Fruit fly (Drosophila melanogaster): Measurements from ENCODE around the gene Past1.
A peak's percentile ranks its signal among the peaks of the same experiment; 100 is the strongest.

Past1 gene

dm6 chr3R:12712178-12713172, 15.4 kb downstream of the Past1 start, which contains the start of gene PolQ (continued):
- TF ChIP-seq CoRest (tag; optimal IDR thresholded peaks at IDR 0.05) (peak; percentile 18), CG1024 (GFP tag; IDR thresholded peaks at IDR 0.05) (peak; percentile 80), sens (GFP tag) (peak; percentile 53), CG10366 (GFP tag; IDR thresholded peaks at IDR 0.05) (peak; percentile 13; the same call in 1 of the 2 replicates), Dfd (GFP tag; optimal IDR thresholded peaks at IDR 0.05) (peak in 1 of 2 experiments; percentile 97), H2.0 (GFP tag; IDR thresholded peaks at IDR 0.05) (0 out of 2 replicates have a peak, but pooled peaks have one; percentile 14), CG14667 (GFP tag; IDR thresholded peaks at IDR 0.05) (peak; percentile 23; the same call in 1 of the 2 replicates), sisA (GFP tag; IDR thresholded peaks at IDR 0.05) (peak; percentile 60), CG14710 (tag; optimal IDR thresholded peaks at IDR 0.05) (peak; percentile 33), CG11093 (GFP tag; IDR thresholded peaks at IDR 0.05) (peak; percentile 46; the same call in 1 of the 3 replicates), tll (GFP tag; optimal IDR thresholded peaks at IDR 0.05) (peak in 1 of 2 experiments; percentile 86), BEAF-32 (GFP tag; optimal IDR thresholded peaks at IDR 0.05) (peak; percentile 31), Atf-2 (GFP tag; optimal IDR thresholded peaks at IDR 0.05) (peak; percentile 9), CG6272 (GFP tag; IDR thresholded peaks at IDR 0.05) (peak; percentile 43), row (GFP tag; IDR thresholded peaks at IDR 0.05) (peak; percentile 74), Med (GFP tag) (peak; percentile 35), CG9797 (GFP tag; optimal IDR thresholded peaks at IDR 0.05) (peak; percentile 57), phol (tag; optimal IDR thresholded peaks at IDR 0.05) (peak; percentile 10), CG8359 (GFP tag; optimal IDR thresholded peaks at IDR 0.05; ENCODE audit: borderline replicate concordance) (peak; percentile 96), ttk (GFP tag; IDR thresholded peaks at IDR 0.05) (peak; percentile 49; the same call in 1 of the 2 replicates), pum (GFP tag; optimal IDR thresholded peaks at IDR 0.05) (peak; percentile 36), pzg (GFP tag; optimal IDR thresholded peaks at IDR 0.05) (peak; percentile 40), Lhr (GFP tag; optimal IDR thresholded peaks at IDR 0.05) (peak; percentile 96), Dp (GFP tag; optimal IDR thresholded peaks at IDR 0.05) (peak; percentile 61), CG4730 (GFP tag; IDR thresholded peaks at IDR 0.05) (0 out of 2 replicates have a peak, but pooled peaks have one; percentile 20), CG9817 (tag; optimal IDR thresholded peaks at IDR 0.05) (peak; percentile 11), CG34422 (GFP tag; IDR thresholded peaks at IDR 0.05) (peak; percentile 48; the same call in 2 of the 3 replicates)

- TF ChIP-seq Taf1 (GFP tag; IDR thresholded peaks at IDR 0.05) (no peak), nerfin-2 (GFP tag; IDR thresholded peaks at IDR 0.05; ENCODE audit: partially characterized antibody) (no peak), CG8089 (GFP tag; optimal IDR thresholded peaks at IDR 0.05) (no peak), ftz-f1 (GFP tag; optimal IDR thresholded peaks at IDR 0.05) (peak; percentile 15), luna (GFP tag; optimal IDR thresholded peaks at IDR 0.05) (no peak), Adf1 (GFP tag; IDR thresholded peaks at IDR 0.05) (no peak), sd (tag; optimal IDR thresholded peaks at IDR 0.05) (no peak), dysf (GFP tag; IDR thresholded peaks at IDR 0.05) (no peak), CG11398 (GFP tag; optimal IDR thresholded peaks at IDR 0.05) (no peak), Meics (GFP tag; optimal IDR thresholded peaks at IDR 0.05) (no peak), Sox102F (GFP tag; optimal IDR thresholded peaks at IDR 0.05) (no peak), inv (GFP tag; IDR thresholded peaks at IDR 0.05; ENCODE audit: partially characterized antibody) (no peak), CG10543 (GFP tag; optimal IDR thresholded peaks at IDR 0.05) (peak; percentile 13), en (GFP tag; optimal IDR thresholded peaks at IDR 0.05) (no peak), CG34376 (GFP tag; optimal IDR thresholded peaks at IDR 0.05) (peak; percentile 85), crp (GFP tag; optimal IDR thresholded peaks at IDR 0.05) (no peak), ranshi (GFP tag; IDR thresholded peaks at IDR 0.05) (no peak), cwo (GFP tag; optimal IDR thresholded peaks at IDR 0.05) (peak; percentile 33), sug (tag; optimal IDR thresholded peaks at IDR 0.05) (peak; percentile 60), ab (GFP tag; optimal IDR thresholded peaks at IDR 0.05) (no peak), Aef1 (GFP tag; IDR thresholded peaks at IDR 0.05) (no peak), Dek (tag; optimal IDR thresholded peaks at IDR 0.05) (no peak)
Observed at dm6 chr3R:12715253-12715652, 18.1 kb downstream of the Past1 start.

Data from whole organism, embryonic.